Fruit fly (Drosophila melanogaster) whole organism, pupa: Measurements from ENCODE around the gene ppk5.

Experiments
- CG10348 ChIP-seq: fragments of 200-800 bp; sonication (Bioruptor generic); IDR thresholded peaks from 2 replicates; pipeline ENCODE4 v1.3.6; 2022; ENCODE audit warnings: missing biosample characterization, missing genetic modification characterization
- CG12605 ChIP-seq: fragments of 200-800 bp; sonication (Bioruptor generic); IDR thresholded peaks from 2 replicates; pipeline ENCODE4 v1.3.6; 2022; ENCODE audit warnings: missing biosample characterization, missing genetic modification characterization
- CG13204 ChIP-seq: fragments of 200-800 bp; sonication (Bioruptor generic); optimal IDR thresholded peaks from 2 replicates; lab custom pipeline; 2018; ENCODE audit warnings: missing biosample characterization, mild to moderate bottlenecking, missing genetic modification characterization, moderate library complexity
- CG14655 ChIP-seq: fragments of 200-800 bp; sonication (Bioruptor generic); optimal IDR thresholded peaks from 3 replicates; lab custom pipeline; 2017; ENCODE audit warnings: mild to moderate bottlenecking, missing biosample characterization, missing genetic modification reagents, missing genetic modification characterization
- CG15710 ChIP-seq: fragments of 200-800 bp; sonication (Bioruptor generic); optimal IDR thresholded peaks from 2 replicates; lab custom pipeline; 2018; ENCODE audit warnings: missing biosample characterization, mild to moderate bottlenecking, missing genetic modification characterization, moderate library complexity
- CG17806 ChIP-seq: fragments of 200-800 bp; sonication (Bioruptor generic); optimal IDR thresholded peaks from 2 replicates; lab custom pipeline; 2018; ENCODE audit warnings: missing biosample characterization, mild to moderate bottlenecking, missing genetic modification characterization, moderate library complexity
- CG32121 ChIP-seq: fragments of 200-800 bp; sonication (Bioruptor generic); IDR thresholded peaks from 2 replicates; pipeline ENCODE4 v1.3.6; 2022; ENCODE audit warnings: missing biosample characterization, missing genetic modification characterization
- CG34367 ChIP-seq: fragments of 200-800 bp; sonication (Bioruptor generic); optimal IDR thresholded peaks from 2 replicates; lab custom pipeline; 2018; ENCODE audit warnings: missing biosample characterization, mild to moderate bottlenecking, missing genetic modification characterization
- CG4496 ChIP-seq: fragments of 200-800 bp; sonication (Bioruptor generic); IDR thresholded peaks from 3 replicates; pipeline ENCODE4 v1.3.6; 2022; ENCODE audit warnings: missing biosample characterization, missing genetic modification characterization
- CG8159 ChIP-seq: fragments of 200-800 bp; sonication (Bioruptor generic); optimal IDR thresholded peaks from 3 replicates; lab custom pipeline; 2018; ENCODE audit warnings: missing biosample characterization, mild to moderate bottlenecking, missing genetic modification characterization, moderate library complexity
- CG8301 ChIP-seq: fragments of 200-800 bp; sonication (Bioruptor generic); optimal IDR thresholded peaks from 2 replicates; lab custom pipeline; 2018; ENCODE audit warnings: missing biosample characterization, mild to moderate bottlenecking, missing genetic modification characterization
- CG9948 ChIP-seq: fragments of 200-800 bp; sonication (Bioruptor generic); optimal IDR thresholded peaks from 2 replicates; lab custom pipeline; 2018; ENCODE audit warnings: missing biosample characterization, mild to moderate bottlenecking, missing genetic modification characterization, moderate library complexity
- D1 ChIP-seq: fragments of 200-800 bp; sonication (Bioruptor generic); optimal IDR thresholded peaks from 2 replicates; lab custom pipeline; 2018; ENCODE audit warnings: missing biosample characterization, mild to moderate bottlenecking, missing genetic modification characterization, moderate library complexity
- EcR ChIP-seq: fragments of 200-800 bp; sonication (Bioruptor generic); optimal IDR thresholded peaks from 3 replicates; lab custom pipeline; 2019; ENCODE audit warnings: missing biosample characterization, missing genetic modification characterization, mild to moderate bottlenecking, moderate library complexity, missing genetic modification reagents
- Ets98B ChIP-seq: fragments of 200-800 bp; sonication (Bioruptor generic); IDR thresholded peaks from 2 replicates; pipeline ENCODE4 v1.3.6; 2022; ENCODE audit warnings: missing biosample characterization, missing genetic modification characterization
- Pif1A ChIP-seq: fragments of 200-800 bp; sonication (Bioruptor generic); optimal IDR thresholded peaks from 3 replicates; lab custom pipeline; 2016; ENCODE audit warnings: missing biosample characterization, missing genetic modification characterization
- Pif1B ChIP-seq: fragments of 200-800 bp; sonication (Bioruptor generic); optimal IDR thresholded peaks from 3 replicates; lab custom pipeline; 2016; ENCODE audit warnings: missing biosample characterization, missing genetic modification characterization
- Snoo ChIP-seq: fragments of 200-800 bp; sonication (Bioruptor generic); optimal IDR thresholded peaks from 3 replicates; lab custom pipeline; 2017; ENCODE audit warnings: missing biosample characterization, mild to moderate bottlenecking, missing genetic modification characterization, inconsistent platforms
- fd96Ca ChIP-seq: fragments of 200-800 bp; sonication (Bioruptor generic); IDR thresholded peaks from 3 replicates; pipeline ENCODE4 v1.3.6; 2022; ENCODE audit warnings: missing biosample characterization, missing genetic modification characterization
- gl ChIP-seq: fragments of 200-800 bp; sonication (Bioruptor generic); optimal IDR thresholded peaks from 2 replicates; lab custom pipeline; 2018; ENCODE audit warnings: missing biosample characterization, mild to moderate bottlenecking, missing genetic modification characterization
- rn ChIP-seq: fragments of 200-800 bp; sonication (Bioruptor generic); IDR thresholded peaks from 2 replicates; pipeline ENCODE4 v1.3.6; 2022; ENCODE audit warnings: missing biosample characterization, missing genetic modification characterization

ppk5 gene

dm6 chr3L:21509488-21510122 lies 24.9 kb upstream of the ppk5 start:
- TF ChIP-seq Pif1A (GFP tag; lab: Kevin White, UChicago) (peak; percentile 74), CG34367 (tag; lab: Kevin White, UChicago) (peak; percentile 25), Ets98B (GFP tag; lab: Robert Waterston, UW) (0 out of 2 replicates have a peak, but pooled peaks have one; percentile 25), rn (GFP tag; lab: Robert Waterston, UW) (no peak), CG12605 (GFP tag; lab: Robert Waterston, UW) (0 out of 2 replicates have a peak, but pooled peaks have one; percentile 21), CG10348 (GFP tag; lab: Robert Waterston, UW) (no peak), CG14655 (GFP tag; lab: Kevin White, UChicago) (peak; percentile 73), CG32121 (GFP tag; lab: Robert Waterston, UW) (peak; percentile 46; the same call in 1 of the 2 replicates), Pif1B (GFP tag; lab: Kevin White, UChicago) (peak; percentile 37), fd96Ca (GFP tag; lab: Robert Waterston, UW) (no peak), D1 (tag; lab: Kevin White, UChicago) (no peak), CG9948 (tag; lab: Kevin White, UChicago) (peak; percentile 39), CG8159 (tag; lab: Kevin White, UChicago) (peak; percentile 55), CG4496 (peak; percentile 71), gl (tag; lab: Kevin White, UChicago) (no peak), CG15710 (tag; lab: Kevin White, UChicago) (peak; percentile 31), CG17806 (tag; lab: Kevin White, UChicago) (peak; percentile 45), Snoo (tag; lab: Kevin White, UChicago) (peak; percentile 44), CG13204 (GFP tag; lab: Kevin White, UChicago) (no peak), EcR (GFP tag; lab: Kevin White, UChicago) (no peak), CG8301 (tag; lab: Kevin White, UChicago) (peak; percentile 72)
- TF ChIP-seq, all 21 proteins: peak for 14

dm6 chr3L:21515823-21516715 lies 18.4 kb upstream of the ppk5 start, which contains the start of the genes SAK and Cdk12:
SAK (minus strand) TSS chr3L:21515887.
Cdk12 (plus strand) TSS chr3L:21516306.
- TF ChIP-seq CG14655 (GFP tag; lab: Kevin White, UChicago) (peak; percentile 87), D1 (tag; lab: Kevin White, UChicago) (no peak), fd96Ca (GFP tag; lab: Robert Waterston, UW) (peak; percentile 69; the same call in 2 of the 3 replicates), Pif1A (GFP tag; lab: Kevin White, UChicago) (peak; percentile 67), CG12605 (GFP tag; lab: Robert Waterston, UW) (0 out of 2 replicates have a peak, but pooled peaks have one; percentile 42), Ets98B (GFP tag; lab: Robert Waterston, UW) (peak; percentile 72), CG34367 (tag; lab: Kevin White, UChicago) (peak; percentile 70), CG17806 (tag; lab: Kevin White, UChicago) (peak; percentile 72), CG9948 (tag; lab: Kevin White, UChicago) (peak; percentile 74), gl (tag; lab: Kevin White, UChicago) (no peak), Pif1B (GFP tag; lab: Kevin White, UChicago) (peak; percentile 80), CG10348 (GFP tag; lab: Robert Waterston, UW) (peak; percentile 55; the same call in 1 of the 2 replicates), CG8301 (tag; lab: Kevin White, UChicago) (peak; percentile 56), CG15710 (tag; lab: Kevin White, UChicago) (peak; percentile 79), CG8159 (tag; lab: Kevin White, UChicago) (peak; percentile 84), EcR (GFP tag; lab: Kevin White, UChicago) (no peak), CG13204 (GFP tag; lab: Kevin White, UChicago) (no peak), CG4496 (peak; percentile 84), Snoo (tag; lab: Kevin White, UChicago) (peak; percentile 77), rn (GFP tag; lab: Robert Waterston, UW) (no peak; the same call in 1 of the 2 replicates), CG32121 (GFP tag; lab: Robert Waterston, UW) (peak; percentile 77)

DNA sequence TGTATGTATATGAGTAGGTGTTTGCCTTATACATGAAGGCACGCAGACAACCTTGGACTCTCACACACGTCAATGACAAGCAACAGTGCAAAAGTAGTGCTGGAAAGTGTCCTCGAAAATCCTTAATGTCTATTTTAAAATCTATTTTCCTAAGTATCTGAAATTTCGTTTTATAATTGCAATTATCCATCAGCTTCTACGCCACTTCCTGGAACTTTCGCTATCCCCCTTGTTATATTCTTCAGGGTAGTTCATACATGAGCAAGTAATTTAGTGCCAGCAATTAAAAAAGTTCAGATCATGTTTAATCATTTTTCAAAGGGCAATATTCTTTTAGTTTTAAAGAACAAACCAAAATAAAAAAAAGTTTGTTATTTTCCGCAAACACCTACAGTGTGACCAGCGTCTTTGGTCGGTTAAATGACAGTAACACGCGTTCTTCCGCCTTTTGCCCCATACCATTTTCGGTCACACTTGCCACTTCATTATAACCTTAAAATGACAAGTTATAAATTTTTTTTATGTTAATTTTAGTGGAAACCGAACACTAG lies 17.7 kb upstream of the ppk5 start:
- TF ChIP-seq CG32121 (GFP tag; lab: Robert Waterston, UW), result 0 out of 2 replicates have a peak, but pooled peaks have one; percentile 39
- TF ChIP-seq rn (GFP tag; lab: Robert Waterston, UW), result no peak
- TF ChIP-seq CG17806 (tag; lab: Kevin White, UChicago), result peak; percentile 4
- TF ChIP-seq Pif1A (GFP tag; lab: Kevin White, UChicago), result peak; percentile 36
- TF ChIP-seq gl (tag; lab: Kevin White, UChicago), result no peak
- TF ChIP-seq Ets98B (GFP tag; lab: Robert Waterston, UW), result peak; percentile 33; the same call in 1 of the 2 replicates
- peak; percentile 13 for TF ChIP-seq Snoo (tag; lab: Kevin White, UChicago)
- peak; percentile 22 for TF ChIP-seq CG8301 (tag; lab: Kevin White, UChicago)
- no peak for TF ChIP-seq CG10348 (GFP tag; lab: Robert Waterston, UW)
- TF ChIP-seq CG14655 (GFP tag; lab: Kevin White, UChicago), result peak; percentile 28
- no peak for TF ChIP-seq D1 (tag; lab: Kevin White, UChicago)
- no peak for TF ChIP-seq CG4496
- peak; percentile 13 for TF ChIP-seq CG15710 (tag; lab: Kevin White, UChicago)
- peak; percentile 8 for TF ChIP-seq CG9948 (tag; lab: Kevin White, UChicago)
- 0 out of 3 replicates have a peak, but pooled peaks have one; percentile 6 for TF ChIP-seq fd96Ca (GFP tag; lab: Robert Waterston, UW)
- TF ChIP-seq CG13204 (GFP tag; lab: Kevin White, UChicago), result no peak
- peak; percentile 16 for TF ChIP-seq Pif1B (GFP tag; lab: Kevin White, UChicago)
- peak; percentile 28 for TF ChIP-seq CG8159 (tag; lab: Kevin White, UChicago)
- TF ChIP-seq CG34367 (tag; lab: Kevin White, UChicago), result no peak
- peak; percentile 77 for TF ChIP-seq EcR (GFP tag; lab: Kevin White, UChicago)
- TF ChIP-seq CG12605 (GFP tag; lab: Robert Waterston, UW), result 0 out of 2 replicates have a peak, but pooled peaks have one; percentile 39
- TF ChIP-seq, all 21 proteins: peak for 14
